Fruit fly (Drosophila melanogaster): Measurements from ENCODE around the gene RNaseX25.
A peak's percentile ranks its signal among the peaks of the same experiment; 100 is the strongest.

RNaseX25 gene

DNA sequence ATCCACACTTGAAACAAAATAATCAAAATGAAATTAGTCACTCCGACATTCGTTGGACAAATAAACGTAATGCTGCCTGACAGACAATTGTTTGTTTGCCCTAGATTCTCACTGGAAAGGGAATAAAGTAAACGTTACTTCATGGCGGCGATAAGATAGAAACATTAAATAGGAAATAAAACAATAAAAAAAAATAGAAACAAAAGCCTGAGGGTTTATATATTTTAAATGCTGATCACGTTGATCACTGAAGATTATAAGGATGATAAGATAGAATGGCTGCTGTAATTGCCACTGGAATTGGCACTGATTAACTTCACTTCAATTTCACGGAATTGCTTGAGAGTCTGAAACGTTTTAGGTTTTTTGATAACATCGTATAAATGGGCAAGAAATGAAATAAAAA lies 48.3 kb downstream of the RNaseX25 start (continued):
- TF ChIP-seq Meics (GFP tag; optimal IDR thresholded peaks at IDR 0.05) (peak; percentile 6), HHEX (GFP tag; optimal IDR thresholded peaks at IDR 0.05) (peak; percentile 28), CG10462 (GFP tag; optimal IDR thresholded peaks at IDR 0.05) (no peak), CG5245 (GFP tag; optimal IDR thresholded peaks at IDR 0.05) (no peak), Hmr (GFP tag; optimal IDR thresholded peaks at IDR 0.05) (peak; percentile 22), MTF-1 (GFP tag; optimal IDR thresholded peaks at IDR 0.05; ENCODE audit: borderline replicate concordance) (peak; percentile 2), CG10959 (GFP tag; IDR thresholded peaks at IDR 0.05) (no peak), pros (GFP tag; optimal IDR thresholded peaks at IDR 0.05) (peak; percentile 28), CG5180 (GFP tag; optimal IDR thresholded peaks at IDR 0.05) (peak; percentile 26), CG43689 (GFP tag; IDR thresholded peaks at IDR 0.05) (no peak), maf-S (GFP tag; optimal IDR thresholded peaks at IDR 0.05) (no peak), Mad (GFP tag; optimal IDR thresholded peaks at IDR 0.05) (no peak), bigmax (GFP tag; optimal IDR thresholded peaks at IDR 0.05) (no peak), Nf-YA (GFP tag; IDR thresholded peaks at IDR 0.05) (no peak), MBD-R2 (GFP tag; IDR thresholded peaks at IDR 0.05) (no peak), lola (GFP tag; optimal IDR thresholded peaks at IDR 0.05) (peak in 1 of 3 experiments; percentile 14), Blimp-1 (GFP tag; optimal IDR thresholded peaks at IDR 0.05) (peak; percentile 11), dmrt99B (tag; optimal IDR thresholded peaks at IDR 0.05) (peak; percentile 14), Gug (GFP tag; IDR thresholded peaks at IDR 0.05) (no peak), CG13775 (GFP tag; optimal IDR thresholded peaks at IDR 0.05) (no peak), Rx (GFP tag; IDR thresholded peaks at IDR 0.05) (no peak), CG15269 (tag; optimal IDR thresholded peaks at IDR 0.05) (peak; percentile 33), Dek (tag; optimal IDR thresholded peaks at IDR 0.05) (peak; percentile 19), Sox100B (GFP tag; optimal IDR thresholded peaks at IDR 0.05) (peak; percentile 23), stwl (tag; optimal IDR thresholded peaks at IDR 0.05) (no peak), ara (GFP tag; IDR thresholded peaks at IDR 0.05) (no peak), ase (GFP tag; IDR thresholded peaks at IDR 0.05) (no peak), CG11247 (GFP tag; IDR thresholded peaks at IDR 0.05) (no peak), Atf6 (GFP tag; IDR thresholded peaks at IDR 0.05) (no peak), twi (tag; optimal IDR thresholded peaks at IDR 0.05) (peak; percentile 33), Dref (GFP tag; IDR thresholded peaks at IDR 0.05) (no peak), CG1602 (GFP tag; optimal IDR thresholded peaks at IDR 0.05) (no peak), CG14050 (GFP tag; IDR thresholded peaks at IDR 0.05) (no peak), Med (GFP tag) (peak; percentile 29), Doc2 (GFP tag; IDR thresholded peaks at IDR 0.05) (no peak), CG6813 (GFP tag; optimal IDR thresholded peaks at IDR 0.05) (peak; percentile 47), al (GFP tag; IDR thresholded peaks at IDR 0.05) (no peak), Nf-YB (GFP tag; optimal IDR thresholded peaks at IDR 0.05) (no peak), Chrac-16 (GFP tag; optimal IDR thresholded peaks at IDR 0.05) (no peak), croc (GFP tag; conservative IDR thresholded peaks at IDR 0.05) (no peak), CG17186 (GFP tag; optimal IDR thresholded peaks at IDR 0.05) (no peak), Hr39 (optimal IDR thresholded peaks at IDR 0.05) (no peak), dpn (GFP tag; optimal IDR thresholded peaks at IDR 0.05) (no peak), Poxn (GFP tag; IDR thresholded peaks at IDR 0.05) (no peak), CG15601 (tag; optimal IDR thresholded peaks at IDR 0.05) (peak; percentile 68), CG34376 (GFP tag; optimal IDR thresholded peaks at IDR 0.05) (peak; percentile 81), salm (tag; optimal IDR thresholded peaks at IDR 0.05) (peak; percentile 26), sqz (GFP tag; optimal IDR thresholded peaks at IDR 0.05) (peak; percentile 41), grn (GFP tag; optimal IDR thresholded peaks at IDR 0.05) (peak; percentile 96), CG7987 (GFP tag; optimal IDR thresholded peaks at IDR 0.05) (peak; percentile 60), Lhr (GFP tag; optimal IDR thresholded peaks at IDR 0.05) (no peak), org-1 (GFP tag; optimal IDR thresholded peaks at IDR 0.05) (no peak)

All from whole organism, embryonic.